Worm (Caenorhabditis elegans) whole organism, young adult: ENCODE measurements around the gene set-4.

Source experiments
- B0261.1 ChIP-seq: sonication (generic microtip); optimal IDR thresholded peaks from 2 replicates; lab custom pipeline; 2016; ENCODE audit warnings: mild to moderate bottlenecking, missing genetic modification characterization, moderate library complexity, missing compliant biosample characterization
- F22D6.2 ChIP-seq: sonication (generic microtip); optimal IDR thresholded peaks from 2 replicates; lab custom pipeline; 2016; ENCODE audit warnings: mild to moderate bottlenecking, missing genetic modification characterization, missing compliant biosample characterization
- F55B11.4 ChIP-seq: sonication (generic microtip); optimal IDR thresholded peaks from 2 replicates; lab custom pipeline; 2016; ENCODE audit warnings: missing compliant biosample characterization, missing genetic modification characterization, borderline replicate concordance; ENCODE audit not compliant: insufficient read depth
- F57A8.1 ChIP-seq: fragments of 200-800 bp; sonication (Bioruptor generic); optimal IDR thresholded peaks from 2 replicates; lab custom pipeline; 2018; ENCODE audit warnings: mild to moderate bottlenecking, missing genetic modification characterization, moderate library complexity, missing compliant biosample characterization
- Y53F4B.3 ChIP-seq: fragments of 200-800 bp; sonication (Bioruptor generic); IDR thresholded peaks from 2 replicates; pipeline ENCODE4 v1.3.6; 2022; ENCODE audit warnings: missing genetic modification reagents, missing genetic modification characterization, missing compliant biosample characterization
- Y56A3A.18 ChIP-seq: fragments of 200-800 bp; sonication (Bioruptor generic); IDR thresholded peaks from 2 replicates; pipeline ENCODE4 v1.3.6; 2022; ENCODE audit warnings: missing genetic modification reagents, missing genetic modification characterization, missing compliant biosample characterization
- Y67H2A.10 ChIP-seq: fragments of 200-800 bp; sonication (Bioruptor generic); conservative IDR thresholded peaks from 2 replicates; pipeline ENCODE4 v1.3.6; 2022; ENCODE audit warnings: missing genetic modification reagents, missing genetic modification characterization, missing compliant biosample characterization
- akir-1 ChIP-seq: fragments of 200-800 bp; sonication (Bioruptor generic); optimal IDR thresholded peaks from 2 replicates; lab custom pipeline; 2018; ENCODE audit warnings: mild to moderate bottlenecking, missing genetic modification characterization, moderate library complexity, missing compliant biosample characterization
- aptf-3 ChIP-seq: fragments of 200-800 bp; sonication (Bioruptor generic); IDR thresholded peaks from 2 replicates; pipeline ENCODE4 v1.3.6; 2022; ENCODE audit warnings: missing genetic modification characterization, missing compliant biosample characterization
- cebp-1 ChIP-seq, 2 experiments: fragments of 200-800 bp in 1 of 2; sonication (Bioruptor generic) in 1 of 2; sonication (generic microtip) in 1 of 2; IDR thresholded peaks in 1 of 2; optimal IDR thresholded peaks in 1 of 2; 2 replicates each; pipeline versions ENCODE4 v1.3.6 to Lab custom; 2017 to 2022; ENCODE audit warnings: missing compliant biosample characterization in 2 of 2, missing genetic modification characterization in 2 of 2, mild to moderate bottlenecking in 1 of 2, missing genetic modification reagents in 1 of 2, moderate library complexity in 1 of 2
- ceh-27 ChIP-seq: fragments of 200-800 bp; sonication (Bioruptor generic); optimal IDR thresholded peaks from 2 replicates; lab custom pipeline; 2018; ENCODE audit warnings: mild to moderate bottlenecking, missing genetic modification characterization, moderate library complexity, missing compliant biosample characterization
- chd-7 ChIP-seq: sonication (generic microtip); optimal IDR thresholded peaks from 2 replicates; lab custom pipeline; 2016; ENCODE audit warnings: mild to moderate bottlenecking, missing genetic modification characterization, moderate library complexity, missing compliant biosample characterization
- dox-1 ChIP-seq: fragments of 200-800 bp; sonication (Bioruptor generic); IDR thresholded peaks from 2 replicates; pipeline ENCODE4 v1.3.6; 2022; ENCODE audit warnings: missing genetic modification reagents, missing genetic modification characterization, missing compliant biosample characterization
- dpl-1 ChIP-seq: fragments of 150-350 bp; optimal IDR thresholded peaks from 2 replicates; lab custom pipeline; 2014; ENCODE audit warnings: missing biosample characterization, missing genetic modification reagents, missing genetic modification characterization
- egl-44 ChIP-seq: fragments of 200-800 bp; sonication (Bioruptor generic); IDR thresholded peaks from 2 replicates; pipeline ENCODE4 v1.3.6; 2022; ENCODE audit warnings: missing genetic modification reagents, missing genetic modification characterization, missing compliant biosample characterization
- fkh-3 ChIP-seq: sonication (generic microtip); optimal IDR thresholded peaks from 2 replicates; lab custom pipeline; 2016; ENCODE audit warnings: mild to moderate bottlenecking, missing genetic modification characterization, missing compliant biosample characterization
- gei-17 ChIP-seq: fragments of 200-800 bp; sonication (Bioruptor generic); optimal IDR thresholded peaks from 2 replicates; lab custom pipeline; 2018; ENCODE audit warnings: mild to moderate bottlenecking, missing genetic modification characterization, missing compliant biosample characterization
- hlh-12 ChIP-seq: sonication (generic microtip); optimal IDR thresholded peaks from 2 replicates; lab custom pipeline; 2016; ENCODE audit warnings: missing genetic modification characterization, missing compliant biosample characterization
- hmg-1.2 ChIP-seq: fragments of 200-800 bp; sonication (Bioruptor generic); IDR thresholded peaks from 2 replicates; pipeline ENCODE4 v1.3.6; 2022; ENCODE audit warnings: missing genetic modification reagents, missing genetic modification characterization, missing compliant biosample characterization
- hsf-1 ChIP-seq: fragments of 200-800 bp; sonication (Bioruptor generic); IDR thresholded peaks from 2 replicates; pipeline ENCODE4 v1.3.6; 2022; ENCODE audit warnings: missing genetic modification reagents, missing genetic modification characterization, missing compliant biosample characterization
- let-526 ChIP-seq: fragments of 200-800 bp; sonication (Bioruptor generic); IDR thresholded peaks from 2 replicates; pipeline ENCODE4 v1.3.6; 2022; ENCODE audit warnings: missing genetic modification reagents, missing genetic modification characterization, missing compliant biosample characterization
- let-607 ChIP-seq, 2 experiments: fragments of 200-800 bp in 1 of 2; sonication (Bioruptor generic) in 1 of 2; sonication (generic microtip) in 1 of 2; optimal IDR thresholded peaks; 2 replicates each; lab custom pipeline; 2016 to 2018; ENCODE audit warnings: mild to moderate bottlenecking in 2 of 2, missing compliant biosample characterization in 2 of 2, missing genetic modification characterization in 2 of 2, moderate library complexity in 2 of 2, missing genotype in 1 of 2
- lsl-1 ChIP-seq: fragments of 200-800 bp; sonication (Bioruptor generic); optimal IDR thresholded peaks from 2 replicates; lab custom pipeline; 2018; ENCODE audit warnings: mild to moderate bottlenecking, missing genetic modification characterization, moderate library complexity, missing compliant biosample characterization
- madf-10 ChIP-seq: sonication (generic microtip); optimal IDR thresholded peaks from 2 replicates; lab custom pipeline; 2016; ENCODE audit warnings: mild to moderate bottlenecking, missing genetic modification characterization, missing compliant biosample characterization
- mcd-1 ChIP-seq: fragments of 200-800 bp; sonication (Bioruptor generic); IDR thresholded peaks from 2 replicates; pipeline ENCODE4 v1.3.6; 2022; ENCODE audit warnings: missing genetic modification reagents, missing genetic modification characterization, missing compliant biosample characterization
- nfya-2 ChIP-seq: fragments of 200-800 bp; sonication (Bioruptor generic); IDR thresholded peaks from 2 replicates; pipeline ENCODE4 v1.3.6; 2022; ENCODE audit warnings: missing genetic modification reagents, missing genetic modification characterization, missing compliant biosample characterization
- nfyb-1 ChIP-seq: fragments of 200-800 bp; sonication (Bioruptor generic); IDR thresholded peaks from 2 replicates; pipeline ENCODE4 v1.3.6; 2022; ENCODE audit warnings: missing genetic modification reagents, missing genetic modification characterization, missing compliant biosample characterization
- nhr-80 ChIP-seq: sonication (generic microtip); optimal IDR thresholded peaks from 2 replicates; lab custom pipeline; 2016; ENCODE audit warnings: missing genetic modification characterization, missing compliant biosample characterization
- pha-4 ChIP-seq: fragments of 150-350 bp; sonication (generic microtip); optimal IDR thresholded peaks from 2 replicates; lab custom pipeline; 2014; ENCODE audit warnings: missing biosample characterization, missing genetic modification reagents, missing genetic modification characterization
- snpc-1.1 ChIP-seq: sonication (generic microtip); optimal IDR thresholded peaks from 2 replicates; lab custom pipeline; 2017; ENCODE audit warnings: missing genetic modification characterization, mild to moderate bottlenecking, missing compliant biosample characterization, antibody characterized with exemption, moderate library complexity, missing genotype, missing genetic modification reagents; ENCODE audit not compliant: insufficient read depth
- somi-1 ChIP-seq: fragments of 200-800 bp; sonication (Bioruptor generic); optimal IDR thresholded peaks from 2 replicates; lab custom pipeline; 2018; ENCODE audit warnings: mild to moderate bottlenecking, missing genetic modification characterization, missing compliant biosample characterization
- tbp1 ChIP-seq: fragments of 200-800 bp; sonication (Bioruptor generic); optimal IDR thresholded peaks from 2 replicates; lab custom pipeline; 2018; ENCODE audit warnings: mild to moderate bottlenecking, missing genetic modification characterization, missing compliant biosample characterization
- tbx-9 ChIP-seq: sonication (generic microtip); optimal IDR thresholded peaks from 2 replicates; lab custom pipeline; 2016; ENCODE audit warnings: borderline replicate concordance, missing genetic modification characterization, inconsistent platforms, missing compliant biosample characterization
- zfh-2 ChIP-seq: fragments of 200-800 bp; sonication (Bioruptor generic); conservative IDR thresholded peaks from 2 replicates; pipeline ENCODE4 v1.3.6; 2022; ENCODE audit warnings: missing genetic modification reagents, missing genetic modification characterization, missing compliant biosample characterization

Gene set-4

DNA sequence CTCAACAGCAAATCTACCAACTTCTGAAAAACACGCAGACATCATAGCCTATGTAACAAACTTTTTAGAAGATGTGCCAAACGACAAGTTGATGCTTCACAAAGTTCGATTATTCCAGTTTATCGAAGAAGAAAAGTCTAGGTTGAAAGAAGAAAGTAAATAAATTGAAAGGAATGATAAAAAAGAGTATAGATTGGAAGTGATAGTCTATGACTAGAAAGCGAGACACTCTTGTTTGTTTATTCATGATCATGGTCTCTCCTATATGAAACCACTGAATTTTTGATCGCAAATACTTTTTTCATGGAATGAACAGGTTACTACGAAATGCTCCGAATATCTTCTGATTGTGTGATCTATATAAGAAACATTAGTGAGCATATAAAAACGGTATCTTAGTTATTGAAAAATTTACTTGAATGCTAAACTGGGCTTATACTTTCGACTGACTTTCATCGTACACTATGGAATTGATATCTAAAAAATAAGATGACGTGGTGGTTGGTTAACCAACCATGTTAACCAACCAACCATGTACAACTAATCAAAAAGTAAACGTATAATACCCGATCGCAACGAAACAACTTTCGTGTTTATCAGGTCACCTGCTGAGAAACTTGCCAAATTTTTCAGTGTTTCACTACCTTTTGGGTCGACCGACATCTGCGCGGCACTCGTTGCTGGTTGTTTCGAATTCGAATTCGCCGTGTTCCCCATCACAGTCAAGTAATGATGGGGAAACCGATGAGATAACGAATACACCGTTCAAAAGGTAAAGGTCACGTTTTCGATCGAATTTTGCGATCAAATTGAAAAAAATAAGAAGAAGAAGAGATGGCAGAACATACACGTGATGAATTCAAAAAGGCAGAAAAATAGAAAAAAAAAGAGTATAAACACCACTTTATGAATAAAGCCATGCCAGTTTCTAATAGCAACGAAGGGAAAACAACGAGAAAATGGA is 14.3 kb upstream of the set-4 start, which contains the start of gene C32D5.8:
Gene C32D5.8, minus strand, starts transcription at position 770 of the 964 bp plus-strand sequence.
- TF ChIP-seq let-607 (tag; optimal IDR thresholded peaks at IDR 0.05; lab: Kevin White, UChicago): no peak
- TF ChIP-seq pha-4 (tag; lab: Kevin White, UChicago): no peak
- no peak for TF ChIP-seq Y67H2A.10
- no peak for TF ChIP-seq ceh-27
- no peak for TF ChIP-seq F55B11.4
- TF ChIP-seq tbp1: no peak
- no peak for TF ChIP-seq gei-17 (GFP tag; lab: Kevin White, UChicago)
- TF ChIP-seq F22D6.2 (tag; lab: Kevin White, UChicago): no peak
- no peak for TF ChIP-seq somi-1 (GFP tag; lab: Kevin White, UChicago)
- no peak for TF ChIP-seq madf-10 (tag; lab: Kevin White, UChicago)
- TF ChIP-seq fkh-3 (tag; lab: Kevin White, UChicago): no peak
- no peak for TF ChIP-seq B0261.1
- no peak for TF ChIP-seq aptf-3 (GFP tag; lab: Robert Waterston, UW)

DNA sequence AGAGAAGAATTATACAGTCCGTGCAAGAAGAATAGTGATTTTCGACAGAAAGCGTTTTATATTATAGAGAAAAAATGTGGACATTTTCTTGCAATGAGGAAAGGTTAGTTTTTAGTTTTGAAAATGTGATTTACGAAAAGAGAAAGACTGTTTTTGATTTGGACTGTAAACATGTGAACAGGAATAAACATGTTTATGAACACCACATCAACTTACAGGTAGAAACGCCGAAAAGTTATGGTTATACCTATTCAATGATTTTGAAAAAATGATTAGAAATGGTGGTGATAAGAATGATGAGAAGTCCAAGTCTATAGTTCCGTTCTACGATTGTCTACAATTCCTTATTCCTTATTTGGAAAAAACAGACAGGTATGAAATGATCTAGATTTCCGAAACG is 13.4 kb upstream of the set-4 start:
- TF ChIP-seq pha-4 (tag; lab: Kevin White, UChicago) (no peak), tbx-9 (tag; lab: Kevin White, UChicago) (no peak), akir-1 (no peak)

- TF ChIP-seq dpl-1 (GFP tag; lab: Kevin White, UChicago) (no peak), lsl-1 (GFP tag; lab: Kevin White, UChicago) (no peak), dox-1 (GFP tag; lab: Robert Waterston, UW) (0 out of 2 replicates have a peak, but pooled peaks have one; percentile 6), cebp-1 (GFP tag; IDR thresholded peaks at IDR 0.05; lab: Robert Waterston, UW) (no peak), cebp-1 (tag; optimal IDR thresholded peaks at IDR 0.05; lab: Kevin White, UChicago) (peak; percentile 5), hmg-1.2 (GFP tag; lab: Robert Waterston, UW) (peak; percentile 15; the same call in 1 of the 2 replicates), Y53F4B.3 (no peak)
Observed at ce11 chrII:6343893-6344292, 12.8 kb upstream of the set-4 start, which contains the start of gene txt-18. Gene txt-18 (plus strand): TSS chrII:6344072.

DNA sequence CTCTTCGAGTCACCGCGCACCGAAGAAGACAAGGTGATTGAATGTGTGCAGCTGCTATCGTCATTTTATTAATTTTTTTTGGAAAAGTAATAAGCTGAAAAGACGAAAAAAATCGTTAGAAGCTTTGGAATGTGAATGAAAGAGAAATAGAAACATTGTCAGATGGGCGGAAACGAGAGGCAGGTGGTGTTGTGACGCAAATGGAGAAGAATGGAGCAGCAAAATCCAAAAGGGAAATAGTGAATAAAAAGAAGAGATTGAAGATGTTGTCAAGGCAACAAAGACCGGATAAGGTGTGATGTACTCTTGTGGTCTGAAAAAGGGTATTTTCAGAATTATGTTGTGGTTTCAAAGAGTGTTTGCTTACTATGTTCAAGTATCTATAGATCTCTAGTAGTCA is 11.3 kb upstream of the set-4 start:
- TF ChIP-seq let-526: no peak
- TF ChIP-seq, all 124 proteins: peak for 0

ce11 chrII:6341076-6341475 is 9.9 kb upstream of the set-4 start:
- TF ChIP-seq chd-7 (no peak), nhr-80 (tag; lab: Kevin White, UChicago) (no peak), let-607 (tag; optimal IDR thresholded peaks at IDR 0.05; lab: Kevin White, UChicago) (no peak), nfyb-1 (GFP tag; lab: Robert Waterston, UW) (no peak), F57A8.1 (no peak), dpl-1 (GFP tag; lab: Kevin White, UChicago) (no peak), nfya-2 (no peak), hlh-12 (no peak), hsf-1 (GFP tag; lab: Robert Waterston, UW) (no peak), mcd-1 (GFP tag; lab: Robert Waterston, UW) (no peak), zfh-2 (GFP tag; lab: Robert Waterston, UW) (no peak), egl-44 (GFP tag; lab: Robert Waterston, UW) (no peak), Y56A3A.18 (no peak), dox-1 (GFP tag; lab: Robert Waterston, UW) (no peak), snpc-1.1 (tag; lab: Kevin White, UChicago) (no peak)
